Fruit fly (Drosophila melanogaster) Kc167 (cell line): ENCODE measurements around the gene RIOK2.

Experiments used
- Myc ChIP-seq: fragments of >200 bp; optimal IDR thresholded peaks from 2 replicates; lab custom pipeline; 2017; ENCODE audit warnings: missing external identifiers
- ttk ChIP-seq: sonication (Bioruptor generic); optimal IDR thresholded peaks from 2 replicates; lab custom pipeline; 2017; ENCODE audit warnings: missing external identifiers

DNA sequence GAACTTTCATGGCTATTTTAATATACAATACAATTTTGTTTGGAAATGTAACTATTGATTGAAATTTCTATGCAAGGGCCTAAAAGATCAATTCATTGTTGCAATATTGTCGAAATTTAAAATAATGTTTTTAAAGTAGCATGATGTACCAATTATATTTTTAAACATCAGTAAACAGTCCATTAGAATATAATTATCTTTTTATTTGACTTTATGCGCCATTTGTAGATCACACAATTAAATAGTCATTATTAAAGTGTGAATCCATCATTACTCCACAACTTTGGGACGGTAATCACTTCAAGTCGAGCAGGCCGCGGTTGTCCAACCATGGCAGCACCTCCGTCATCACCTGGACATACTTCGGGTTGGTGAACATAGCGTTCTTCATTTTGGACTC is 45.2 kb downstream of the RIOK2 start, which contains the start of gene CG31099:
- TF ChIP-seq ttk (lab: Kevin White, UChicago) (no peak), Myc (lab: Kevin White, UChicago) (no peak)
